Worm (Caenorhabditis elegans) whole organism, young adult: ENCODE results near the gene saeg-1.

Source experiments
- B0019.2 ChIP-seq: fragments of 200-800 bp; sonication (Bioruptor generic); conservative IDR thresholded peaks from 2 replicates; pipeline ENCODE4 v1.3.6; 2022; ENCODE audit warnings: missing genetic modification reagents, missing genetic modification characterization, missing compliant biosample characterization
- B0035.1 ChIP-seq: sonication (generic microtip); optimal IDR thresholded peaks from 2 replicates; lab custom pipeline; 2016; ENCODE audit warnings: missing genetic modification characterization, mild to moderate bottlenecking, missing compliant biosample characterization, missing genotype, missing genetic modification reagents
- C17E4.6 ChIP-seq: fragments of 200-800 bp; sonication (Bioruptor generic); IDR thresholded peaks from 2 replicates; pipeline ENCODE4 v1.3.6; 2022; ENCODE audit warnings: missing genetic modification reagents, missing genetic modification characterization, missing compliant biosample characterization
- F23B12.7 ChIP-seq: sonication (generic microtip); optimal IDR thresholded peaks from 2 replicates; lab custom pipeline; 2017; ENCODE audit warnings: missing genetic modification characterization, mild to moderate bottlenecking, missing compliant biosample characterization, antibody characterized with exemption, moderate library complexity; ENCODE audit not compliant: insufficient read depth
- F39B2.1 ChIP-seq: fragments of 200-800 bp; sonication (Bioruptor generic); IDR thresholded peaks from 2 replicates; pipeline ENCODE4 v1.3.6; 2022; ENCODE audit warnings: missing genetic modification reagents, missing genetic modification characterization, missing compliant biosample characterization
- F57C9.4 ChIP-seq: sonication (generic microtip); optimal IDR thresholded peaks from 2 replicates; lab custom pipeline; 2017; ENCODE audit warnings: mild to moderate bottlenecking, missing genetic modification characterization, missing compliant biosample characterization
- K11D2.4 ChIP-seq: fragments of 200-800 bp; sonication (Bioruptor generic); IDR thresholded peaks from 2 replicates; pipeline ENCODE4 v1.3.6; 2022; ENCODE audit warnings: missing genetic modification reagents, missing genetic modification characterization, missing compliant biosample characterization
- Y56A3A.18 ChIP-seq: fragments of 200-800 bp; sonication (Bioruptor generic); IDR thresholded peaks from 2 replicates; pipeline ENCODE4 v1.3.6; 2022; ENCODE audit warnings: missing genetic modification reagents, missing genetic modification characterization, missing compliant biosample characterization
- Y79H2A.3 ChIP-seq: fragments of 200-800 bp; sonication (Bioruptor generic); conservative IDR thresholded peaks from 2 replicates; pipeline ENCODE4 v1.3.6; 2022; ENCODE audit warnings: missing genetic modification reagents, missing genetic modification characterization, missing compliant biosample characterization
- akir-1 ChIP-seq: fragments of 200-800 bp; sonication (Bioruptor generic); optimal IDR thresholded peaks from 2 replicates; lab custom pipeline; 2018; ENCODE audit warnings: mild to moderate bottlenecking, missing genetic modification characterization, moderate library complexity, missing compliant biosample characterization
- ama-1 ChIP-seq, 3 experiments: fragments of 150-350 bp in 1 of 3; sonication (generic microtip) in 2 of 3; optimal IDR thresholded peaks; 2 replicates each; lab custom pipeline; 2014 to 2018; ENCODE audit warnings: missing biosample characterization in 2 of 3, missing genetic modification characterization in 2 of 3, missing genetic modification reagents in 2 of 3
- aptf-3 ChIP-seq: fragments of 200-800 bp; sonication (Bioruptor generic); IDR thresholded peaks from 2 replicates; pipeline ENCODE4 v1.3.6; 2022; ENCODE audit warnings: missing genetic modification characterization, missing compliant biosample characterization
- atf-7 ChIP-seq: sonication (generic microtip); optimal IDR thresholded peaks from 2 replicates; lab custom pipeline; 2017; ENCODE audit warnings: mild to moderate bottlenecking, missing genetic modification characterization, missing compliant biosample characterization
- attf-5 ChIP-seq: fragments of 200-800 bp; sonication (Bioruptor generic); optimal IDR thresholded peaks from 2 replicates; lab custom pipeline; 2018; ENCODE audit warnings: mild to moderate bottlenecking, missing genetic modification characterization, missing compliant biosample characterization
- attf-6 ChIP-seq: fragments of 200-800 bp; sonication (Bioruptor generic); IDR thresholded peaks from 2 replicates; pipeline ENCODE4 v1.3.6; 2022; ENCODE audit warnings: missing genetic modification reagents, missing genetic modification characterization, missing compliant biosample characterization
- bed-1 ChIP-seq: fragments of 200-800 bp; sonication (Bioruptor generic); IDR thresholded peaks from 2 replicates; pipeline ENCODE4 v1.3.6; 2022; ENCODE audit warnings: missing genetic modification reagents, missing genetic modification characterization, missing compliant biosample characterization
- cebp-2 ChIP-seq: fragments of 200-800 bp; sonication (Bioruptor generic); IDR thresholded peaks from 2 replicates; pipeline ENCODE4 v1.3.6; 2022; ENCODE audit warnings: missing genetic modification characterization, missing compliant biosample characterization
- ceh-100 ChIP-seq: fragments of 200-800 bp; sonication (Bioruptor generic); IDR thresholded peaks from 2 replicates; pipeline ENCODE4 v1.3.6; 2022; ENCODE audit warnings: missing genetic modification reagents, missing genetic modification characterization, missing compliant biosample characterization
- ceh-40 ChIP-seq: fragments of 200-800 bp; sonication (Bioruptor generic); IDR thresholded peaks from 2 replicates; pipeline ENCODE4 v1.3.6; 2022; ENCODE audit warnings: missing genetic modification characterization, missing compliant biosample characterization
- ceh-91 ChIP-seq: fragments of 200-800 bp; sonication (Bioruptor generic); IDR thresholded peaks from 2 replicates; pipeline ENCODE4 v1.3.6; 2022; ENCODE audit warnings: missing genetic modification reagents, missing genetic modification characterization, missing compliant biosample characterization
- dpl-1 ChIP-seq: fragments of 150-350 bp; optimal IDR thresholded peaks from 2 replicates; lab custom pipeline; 2014; ENCODE audit warnings: missing biosample characterization, missing genetic modification reagents, missing genetic modification characterization
- egl-44 ChIP-seq: fragments of 200-800 bp; sonication (Bioruptor generic); IDR thresholded peaks from 2 replicates; pipeline ENCODE4 v1.3.6; 2022; ENCODE audit warnings: missing genetic modification reagents, missing genetic modification characterization, missing compliant biosample characterization
- egrh-3 ChIP-seq: fragments of 200-800 bp; sonication (Bioruptor generic); IDR thresholded peaks from 2 replicates; pipeline ENCODE4 v1.3.6; 2022; ENCODE audit warnings: missing genetic modification reagents, missing genetic modification characterization, missing compliant biosample characterization
- ets-4 ChIP-seq: fragments of 200-800 bp; sonication (Bioruptor generic); optimal IDR thresholded peaks from 2 replicates; lab custom pipeline; 2018; ENCODE audit warnings: mild to moderate bottlenecking, missing genetic modification characterization, missing compliant biosample characterization
- hmg-1.2 ChIP-seq: fragments of 200-800 bp; sonication (Bioruptor generic); IDR thresholded peaks from 2 replicates; pipeline ENCODE4 v1.3.6; 2022; ENCODE audit warnings: missing genetic modification reagents, missing genetic modification characterization, missing compliant biosample characterization
- hmg-20 ChIP-seq: fragments of 200-800 bp; sonication (Bioruptor generic); IDR thresholded peaks from 2 replicates; pipeline ENCODE4 v1.3.6; 2022; ENCODE audit warnings: missing genetic modification reagents, missing genetic modification characterization, missing compliant biosample characterization
- hrde-1 ChIP-seq: sonication (generic microtip); optimal IDR thresholded peaks from 2 replicates; lab custom pipeline; 2016; ENCODE audit warnings: missing genetic modification characterization, mild to moderate bottlenecking, missing compliant biosample characterization, moderate library complexity, missing genotype, missing genetic modification reagents, borderline replicate concordance
- lag-1 ChIP-seq: fragments of 200-800 bp; sonication (Bioruptor generic); IDR thresholded peaks from 2 replicates; pipeline ENCODE4 v1.3.6; 2022; ENCODE audit warnings: missing genetic modification reagents, missing genetic modification characterization, missing compliant biosample characterization
- let-607 ChIP-seq, 2 experiments: fragments of 200-800 bp in 1 of 2; sonication (Bioruptor generic) in 1 of 2; sonication (generic microtip) in 1 of 2; optimal IDR thresholded peaks; 2 replicates each; lab custom pipeline; 2016 to 2018; ENCODE audit warnings: mild to moderate bottlenecking in 2 of 2, missing compliant biosample characterization in 2 of 2, missing genetic modification characterization in 2 of 2, moderate library complexity in 2 of 2, missing genotype in 1 of 2
- lin-26 ChIP-seq: fragments of 200-800 bp; sonication (Bioruptor generic); IDR thresholded peaks from 2 replicates; pipeline ENCODE4 v1.3.6; 2022; ENCODE audit warnings: missing genetic modification reagents, missing genetic modification characterization, missing compliant biosample characterization
- lsy-27 ChIP-seq: sonication (generic microtip); optimal IDR thresholded peaks from 2 replicates; lab custom pipeline; 2017; ENCODE audit warnings: missing genetic modification characterization, mild to moderate bottlenecking, missing compliant biosample characterization, antibody characterized with exemption, missing genotype, borderline replicate concordance; ENCODE audit not compliant: insufficient read depth
- madf-3 ChIP-seq: fragments of 200-800 bp; sonication (Bioruptor generic); IDR thresholded peaks from 2 replicates; pipeline ENCODE4 v1.3.6; 2022; ENCODE audit warnings: missing genetic modification reagents, missing genetic modification characterization, missing compliant biosample characterization
- mcd-1 ChIP-seq: fragments of 200-800 bp; sonication (Bioruptor generic); IDR thresholded peaks from 2 replicates; pipeline ENCODE4 v1.3.6; 2022; ENCODE audit warnings: missing genetic modification reagents, missing genetic modification characterization, missing compliant biosample characterization
- nfya-1 ChIP-seq: sonication (generic microtip); optimal IDR thresholded peaks from 2 replicates; lab custom pipeline; 2017; ENCODE audit warnings: antibody characterized with exemption, missing compliant biosample characterization, missing genetic modification characterization, borderline replicate concordance; ENCODE audit not compliant: insufficient read depth
- nhr-120 ChIP-seq: fragments of 200-800 bp; sonication (Bioruptor generic); IDR thresholded peaks from 2 replicates; pipeline ENCODE4 v1.3.6; 2022; ENCODE audit warnings: missing genetic modification characterization, missing compliant biosample characterization
- nhr-27 ChIP-seq: fragments of 200-800 bp; sonication (Bioruptor generic); optimal IDR thresholded peaks from 2 replicates; lab custom pipeline; 2018; ENCODE audit warnings: mild to moderate bottlenecking, missing genetic modification characterization, moderate library complexity, missing compliant biosample characterization
- nhr-90 ChIP-seq: sonication (generic microtip); optimal IDR thresholded peaks from 2 replicates; lab custom pipeline; 2016; ENCODE audit warnings: missing genotype, mild to moderate bottlenecking, missing genetic modification characterization, missing compliant biosample characterization
- rcor-1 ChIP-seq: fragments of 200-800 bp; sonication (Bioruptor generic); IDR thresholded peaks from 2 replicates; pipeline ENCODE4 v1.3.6; 2022; ENCODE audit warnings: missing genetic modification reagents, missing genetic modification characterization, missing compliant biosample characterization
- repo-1 ChIP-seq: sonication (generic microtip); optimal IDR thresholded peaks from 2 replicates; lab custom pipeline; 2017; ENCODE audit warnings: mild to moderate bottlenecking, missing genetic modification characterization, missing compliant biosample characterization
- snpc-4 ChIP-seq, 5 experiments: fragments of 150-350 bp in 1 of 5; sonication (generic microtip) in 4 of 5; optimal IDR thresholded peaks; 2 replicates each; lab custom pipeline; 2014 to 2018; ENCODE audit warnings: missing genetic modification characterization in 5 of 5, missing biosample characterization in 3 of 5, antibody characterized with exemption in 2 of 5, mild to moderate bottlenecking in 2 of 5, missing compliant biosample characterization in 2 of 5, missing genotype in 2 of 5, moderate library complexity in 2 of 5, missing genetic modification reagents in 1 of 5
- sptf-2 ChIP-seq: fragments of 200-800 bp; sonication (Bioruptor generic); optimal IDR thresholded peaks from 2 replicates; lab custom pipeline; 2018; ENCODE audit warnings: mild to moderate bottlenecking, missing genetic modification characterization, missing compliant biosample characterization
- tlf-1 ChIP-seq: fragments of 200-800 bp; sonication (Bioruptor generic); optimal IDR thresholded peaks from 2 replicates; lab custom pipeline; 2018; ENCODE audit warnings: mild to moderate bottlenecking, missing genetic modification characterization, missing compliant biosample characterization
- unc-62 ChIP-seq: fragments of 150-350 bp; optimal IDR thresholded peaks from 2 replicates; lab custom pipeline; 2014; ENCODE audit warnings: missing biosample characterization, missing genetic modification reagents, missing genetic modification characterization
- xnd-1 ChIP-seq: sonication (generic microtip); optimal IDR thresholded peaks from 2 replicates; lab custom pipeline; 2016; ENCODE audit warnings: missing genotype, missing genetic modification reagents, missing genetic modification characterization, missing compliant biosample characterization
- zim-3 ChIP-seq: sonication (generic microtip); optimal IDR thresholded peaks from 2 replicates; lab custom pipeline; 2017; ENCODE audit warnings: mild to moderate bottlenecking, missing genetic modification characterization, moderate library complexity, missing compliant biosample characterization
- ztf-18 ChIP-seq: sonication (generic microtip); optimal IDR thresholded peaks from 2 replicates; lab custom pipeline; 2016; ENCODE audit warnings: missing genotype, mild to moderate bottlenecking, missing genetic modification characterization, missing compliant biosample characterization
- ztf-26 ChIP-seq: sonication (generic microtip); optimal IDR thresholded peaks from 2 replicates; lab custom pipeline; 2017; ENCODE audit warnings: missing genetic modification characterization, missing compliant biosample characterization
- ztf-28 ChIP-seq: fragments of 200-800 bp; sonication (Bioruptor generic); IDR thresholded peaks from 2 replicates; pipeline ENCODE4 v1.3.6; 2022; ENCODE audit warnings: missing genetic modification reagents, missing genetic modification characterization, missing compliant biosample characterization

saeg-1 gene

DNA sequence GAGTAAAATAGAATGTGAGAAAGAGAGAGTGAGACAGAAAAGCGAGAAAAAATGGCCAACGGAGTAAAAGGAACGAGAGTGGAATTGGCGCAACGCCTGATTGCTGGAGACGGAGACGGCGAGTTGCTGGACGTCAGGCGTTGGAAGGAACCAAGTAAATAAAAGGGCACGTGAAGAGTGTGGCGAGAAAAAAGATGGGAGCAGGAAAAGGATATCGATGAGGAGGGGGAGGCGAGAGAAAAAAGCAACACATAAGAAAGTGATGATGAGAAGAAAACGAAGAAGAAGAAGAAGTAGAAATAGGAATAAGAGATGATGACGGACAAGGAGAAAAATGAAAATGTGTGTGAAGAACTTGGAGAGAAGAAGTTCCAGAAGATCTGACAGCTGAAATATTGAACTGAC, 6.0 kb upstream of the saeg-1 start (continued):
- TF ChIP-seq hmg-20 (GFP tag; lab: Robert Waterston, UW) (no peak), B0035.1 (tag; lab: Kevin White, UChicago) (no peak), hrde-1 (no peak), madf-3 (GFP tag; lab: Robert Waterston, UW) (no peak), K11D2.4 (GFP tag; lab: Robert Waterston, UW) (peak; percentile 51; the same call in 1 of the 2 replicates), repo-1 (tag; lab: Kevin White, UChicago) (peak; percentile 12), B0019.2 (GFP tag; lab: Robert Waterston, UW) (no peak), bed-1 (no peak), xnd-1 (tag; lab: Kevin White, UChicago) (no peak), ztf-28 (GFP tag; lab: Robert Waterston, UW) (no peak), ceh-100 (no peak), lag-1 (GFP tag; lab: Robert Waterston, UW) (no peak), tlf-1 (no peak), ztf-26 (tag; lab: Kevin White, UChicago) (peak; percentile 45), atf-7 (peak; percentile 19), ceh-91 (GFP tag; lab: Robert Waterston, UW) (no peak), nhr-120 (GFP tag; lab: Robert Waterston, UW) (no peak), rcor-1 (GFP tag; lab: Robert Waterston, UW) (peak; percentile 52; the same call in 1 of the 2 replicates), sptf-2 (GFP tag; lab: Kevin White, UChicago) (no peak), Y56A3A.18 (GFP tag; lab: Robert Waterston, UW) (no peak), cebp-2 (GFP tag; lab: Robert Waterston, UW) (no peak), egrh-3 (no peak), attf-5 (GFP tag; lab: Kevin White, UChicago) (peak; percentile 76), nhr-27 (tag; lab: Kevin White, UChicago) (no peak), ztf-18 (tag; lab: Kevin White, UChicago) (no peak), let-607 (tag; optimal IDR thresholded peaks at IDR 0.05; lab: Kevin White, UChicago) (peak in 1 of 2 experiments; percentile 15), lin-26 (GFP tag; lab: Robert Waterston, UW) (no peak), zim-3 (tag; lab: Kevin White, UChicago) (no peak), aptf-3 (GFP tag; lab: Robert Waterston, UW) (no peak), lsy-27 (tag; lab: Kevin White, UChicago) (no peak), mcd-1 (GFP tag; lab: Robert Waterston, UW) (0 out of 2 replicates have a peak, but pooled peaks have one; percentile 17), nhr-90 (no peak), ama-1 (optimal IDR thresholded peaks at IDR 0.05; lab: Kevin White, UChicago) (no peak), ama-1 (GFP tag; optimal IDR thresholded peaks at IDR 0.05; lab: Kevin White, UChicago) (no peak), Y79H2A.3 (no peak), akir-1 (GFP tag; lab: Kevin White, UChicago) (no peak), attf-6 (GFP tag; lab: Robert Waterston, UW) (no peak), C17E4.6 (GFP tag; lab: Robert Waterston, UW) (no peak), nfya-1 (no peak), F23B12.7 (tag; lab: Kevin White, UChicago) (no peak), ets-4 (GFP tag; lab: Kevin White, UChicago) (no peak), ceh-40 (GFP tag; lab: Robert Waterston, UW) (no peak), hmg-1.2 (GFP tag; lab: Robert Waterston, UW) (peak; percentile 69; the same call in 1 of the 2 replicates), F57C9.4 (tag; lab: Kevin White, UChicago) (no peak), unc-62 (GFP tag; lab: Kevin White, UChicago) (no peak), egl-44 (no peak), F39B2.1 (GFP tag; lab: Robert Waterston, UW) (no peak), dpl-1 (GFP tag; lab: Kevin White, UChicago) (no peak), snpc-4 (GFP tag; optimal IDR thresholded peaks at IDR 0.05; lab: Kevin White, UChicago) (no peak), snpc-4 (tag; optimal IDR thresholded peaks at IDR 0.05; lab: Kevin White, UChicago) (peak in 3 of 4 experiments; percentile 17 to 51 (median 25))
